Fruit fly (Drosophila melanogaster) whole organism, embryonic: ENCODE results near the gene CG10431.
A peak's percentile ranks its signal among the peaks of the same experiment; 100 is the strongest.

Experiments used
- Abd-B ChIP-seq: fragments of 200-800 bp; sonication (Bioruptor generic); optimal IDR thresholded peaks from 2 replicates; lab custom pipeline; 2018; ENCODE audit warnings: missing biosample characterization, mild to moderate bottlenecking, missing genetic modification characterization, moderate library complexity
- Awh ChIP-seq: fragments of 200-800 bp; sonication (Bioruptor generic); IDR thresholded peaks from 2 replicates; pipeline ENCODE4, ENCODE4 v1.3.6; 2022; ENCODE audit warnings: missing biosample characterization, missing genetic modification characterization
- CG11696 ChIP-seq: fragments of 200-800 bp; sonication (Bioruptor generic); IDR thresholded peaks from 2 replicates; pipeline ENCODE4 v1.3.6; 2022; ENCODE audit warnings: missing biosample characterization, missing genetic modification characterization
- CG13424 ChIP-seq: fragments of 200-800 bp; sonication (Bioruptor generic); optimal IDR thresholded peaks from 2 replicates; lab custom pipeline; 2019; ENCODE audit warnings: missing biosample characterization, mild to moderate bottlenecking, missing genetic modification characterization, moderate library complexity
- CG15269 ChIP-seq: fragments of 200-800 bp; sonication (Bioruptor generic); optimal IDR thresholded peaks from 2 replicates; lab custom pipeline; 2018; ENCODE audit warnings: missing biosample characterization, mild to moderate bottlenecking, missing genetic modification characterization, moderate library complexity
- CG17912 ChIP-seq: fragments of 200-800 bp; sonication (Bioruptor generic); optimal IDR thresholded peaks from 2 replicates; lab custom pipeline; 2018; ENCODE audit warnings: missing biosample characterization, mild to moderate bottlenecking, missing genetic modification characterization
- CG1792 ChIP-seq: fragments of 200-800 bp; sonication (Bioruptor generic); optimal IDR thresholded peaks from 2 replicates; lab custom pipeline; 2016; ENCODE audit warnings: missing biosample characterization, missing genetic modification characterization
- CG18764 ChIP-seq: fragments of 200-800 bp; sonication (Bioruptor generic); optimal IDR thresholded peaks from 3 replicates; lab custom pipeline; 2016; ENCODE audit warnings: missing biosample characterization, missing genetic modification characterization
- CG2678 ChIP-seq: fragments of 200-800 bp; sonication (Bioruptor generic); optimal IDR thresholded peaks from 3 replicates; lab custom pipeline; 2019; ENCODE audit warnings: missing biosample characterization, mild to moderate bottlenecking, missing genetic modification characterization, moderate library complexity
- CG3065 ChIP-seq: fragments of 200-800 bp; sonication (Bioruptor generic); optimal IDR thresholded peaks from 2 replicates; lab custom pipeline; 2016; ENCODE audit warnings: missing biosample characterization, missing genetic modification characterization
- CG4617 ChIP-seq: fragments of 200-800 bp; sonication (Bioruptor generic); optimal IDR thresholded peaks from 3 replicates; lab custom pipeline; 2016; ENCODE audit warnings: missing biosample characterization, missing genetic modification characterization, borderline replicate concordance
- CG5953 ChIP-seq: fragments of 200-800 bp; sonication (Bioruptor generic); IDR thresholded peaks from 2 replicates; pipeline ENCODE4 v1.3.6; 2022; ENCODE audit warnings: missing biosample characterization, missing genetic modification characterization
- CG6175 ChIP-seq: fragments of 200-800 bp; sonication (Bioruptor generic); IDR thresholded peaks from 3 replicates; pipeline ENCODE4 v1.3.6; 2022; ENCODE audit warnings: missing biosample characterization, missing genetic modification characterization
- CG6272 ChIP-seq: fragments of 200-800 bp; sonication (Bioruptor generic); IDR thresholded peaks from 2 replicates; pipeline ENCODE4 v1.3.6; 2022; ENCODE audit warnings: missing biosample characterization, missing genetic modification characterization
- CG6654 ChIP-seq: fragments of 200-800 bp; sonication (Bioruptor generic); optimal IDR thresholded peaks from 2 replicates; lab custom pipeline; 2017; ENCODE audit warnings: missing biosample characterization, mild to moderate bottlenecking, missing genetic modification characterization
- CG6791 ChIP-seq: fragments of 200-800 bp; sonication (Bioruptor generic); IDR thresholded peaks from 3 replicates; pipeline ENCODE4 v1.3.6; 2022; ENCODE audit warnings: missing biosample characterization, missing genetic modification characterization; ENCODE audit not compliant: partially characterized antibody
- Dip2 ChIP-seq: fragments of 200-800 bp; sonication (Bioruptor generic); IDR thresholded peaks from 2 replicates; pipeline ENCODE4 v1.3.6; 2022; ENCODE audit warnings: missing biosample characterization, missing genetic modification characterization
- Dll ChIP-seq: fragments of 200-800 bp; sonication (Bioruptor generic); IDR thresholded peaks from 4 replicates; pipeline ENCODE4 v1.3.6; 2022; ENCODE audit warnings: missing biosample characterization, missing genetic modification characterization; ENCODE audit not compliant: partially characterized antibody
- Drgx ChIP-seq: fragments of 200-800 bp; sonication (Bioruptor generic); IDR thresholded peaks from 2 replicates; pipeline ENCODE4 v1.3.6; 2022; ENCODE audit warnings: missing biosample characterization, missing genetic modification characterization
- E2f1 ChIP-seq: fragments of 200-800 bp; sonication (Bioruptor generic); IDR thresholded peaks from 2 replicates; pipeline ENCODE4 v1.3.6; 2022; ENCODE audit warnings: missing biosample characterization, missing genetic modification characterization
- Ets65A ChIP-seq: fragments of 200-800 bp; sonication (Bioruptor generic); peaks from one replicate; lab custom pipeline; 2016; ENCODE audit warnings: missing biosample characterization, missing genetic modification characterization
- Max ChIP-seq: fragments of 200-800 bp; sonication (Bioruptor generic); optimal IDR thresholded peaks from 2 replicates; lab custom pipeline; 2016; ENCODE audit warnings: missing biosample characterization, mild to moderate bottlenecking, missing genetic modification characterization
- Meics ChIP-seq: fragments of 200-800 bp; sonication (Bioruptor generic); optimal IDR thresholded peaks from 2 replicates; lab custom pipeline; 2017; ENCODE audit warnings: missing biosample characterization, mild to moderate bottlenecking, missing genetic modification characterization
- NC2α ChIP-seq: fragments of 200-800 bp; sonication (Bioruptor generic); optimal IDR thresholded peaks from 2 replicates; lab custom pipeline; 2016; ENCODE audit warnings: missing biosample characterization, missing genetic modification characterization
- Opbp ChIP-seq: fragments of 200-800 bp; sonication (Bioruptor generic); IDR thresholded peaks from 3 replicates; pipeline ENCODE4 v1.3.6; 2022; ENCODE audit warnings: missing biosample characterization, missing genetic modification characterization; ENCODE audit not compliant: partially characterized antibody
- Optix ChIP-seq: fragments of 200-800 bp; sonication (Bioruptor generic); IDR thresholded peaks from 3 replicates; pipeline ENCODE4 v1.3.6; 2022; ENCODE audit warnings: missing biosample characterization, missing genetic modification characterization
- PHDP ChIP-seq: fragments of 200-800 bp; sonication (Bioruptor generic); optimal IDR thresholded peaks from 3 replicates; lab custom pipeline; 2018; ENCODE audit warnings: missing biosample characterization, mild to moderate bottlenecking, missing genetic modification characterization, moderate library complexity
- Rx ChIP-seq: fragments of 200-800 bp; sonication (Bioruptor generic); IDR thresholded peaks from 2 replicates; pipeline ENCODE4 v1.3.6; 2022; ENCODE audit warnings: missing biosample characterization, missing genetic modification characterization
- amos ChIP-seq: fragments of 200-800 bp; sonication (Bioruptor generic); IDR thresholded peaks from 2 replicates; pipeline ENCODE4 v1.3.6; 2022; ENCODE audit warnings: missing biosample characterization, missing genetic modification characterization; ENCODE audit not compliant: partially characterized antibody
- br ChIP-seq: fragments of >200 bp; optimal IDR thresholded peaks from 2 replicates; lab custom pipeline; 2017
- btn ChIP-seq: fragments of 200-800 bp; sonication (Bioruptor generic); optimal IDR thresholded peaks from 2 replicates; lab custom pipeline; 2016; ENCODE audit warnings: missing biosample characterization, missing genetic modification characterization
- chn ChIP-seq: fragments of 200-800 bp; sonication (Bioruptor generic); optimal IDR thresholded peaks from 2 replicates; lab custom pipeline; 2016; ENCODE audit warnings: missing biosample characterization, missing genetic modification characterization
- crc ChIP-seq: fragments of 200-800 bp; sonication (Bioruptor generic); optimal IDR thresholded peaks from 2 replicates; lab custom pipeline; 2016; ENCODE audit warnings: missing biosample characterization, missing genetic modification characterization
- eve ChIP-seq, 2 experiments: fragments of >200 bp; optimal IDR thresholded peaks; 2 replicates each; lab custom pipeline; 2017; ENCODE audit warnings: missing biosample characterization in 2 of 2, missing genetic modification characterization in 2 of 2
- exex ChIP-seq: fragments of 200-800 bp; sonication (Bioruptor generic); optimal IDR thresholded peaks from 4 replicates; lab custom pipeline; 2018; ENCODE audit warnings: missing biosample characterization, mild to moderate bottlenecking, missing genetic modification characterization, moderate library complexity
- fd64A ChIP-seq: fragments of 200-800 bp; sonication (Bioruptor generic); optimal IDR thresholded peaks from 3 replicates; lab custom pipeline; 2018; ENCODE audit warnings: missing biosample characterization, mild to moderate bottlenecking, missing genetic modification characterization
- ftz-f1 ChIP-seq: fragments of 200-800 bp; sonication (Bioruptor generic); optimal IDR thresholded peaks from 2 replicates; lab custom pipeline; 2016; ENCODE audit warnings: missing biosample characterization, missing genetic modification characterization
- gsb-n ChIP-seq: fragments of 200-800 bp; sonication (Bioruptor generic); optimal IDR thresholded peaks from 3 replicates; lab custom pipeline; 2018; ENCODE audit warnings: missing biosample characterization, mild to moderate bottlenecking, missing genetic modification characterization
- her ChIP-seq: fragments of 200-800 bp; sonication (Bioruptor generic); optimal IDR thresholded peaks from 2 replicates; lab custom pipeline; 2016; ENCODE audit warnings: missing biosample characterization, missing genetic modification characterization
- nerfin-2 ChIP-seq: fragments of 200-800 bp; sonication (Bioruptor generic); IDR thresholded peaks from 2 replicates; pipeline ENCODE4 v1.3.6; 2022; ENCODE audit warnings: missing biosample characterization, missing genetic modification characterization; ENCODE audit not compliant: partially characterized antibody
- odd ChIP-seq: fragments of 200-800 bp; sonication (Bioruptor generic); optimal IDR thresholded peaks from 2 replicates; lab custom pipeline; 2017; ENCODE audit warnings: missing biosample characterization, mild to moderate bottlenecking, missing genetic modification characterization
- pita ChIP-seq: fragments of 200-800 bp; sonication (Bioruptor generic); optimal IDR thresholded peaks from 2 replicates; lab custom pipeline; 2017; ENCODE audit warnings: missing biosample characterization, mild to moderate bottlenecking, missing genetic modification characterization
- pnt ChIP-seq: fragments of 200-800 bp; sonication (Bioruptor generic); optimal IDR thresholded peaks from 3 replicates; lab custom pipeline; 2016; ENCODE audit warnings: missing biosample characterization, missing genetic modification characterization
- ro ChIP-seq: fragments of 200-800 bp; sonication (Bioruptor generic); IDR thresholded peaks from 2 replicates; pipeline ENCODE4 v1.3.6; 2022; ENCODE audit warnings: missing biosample characterization, missing genetic modification characterization
- trem ChIP-seq: fragments of 200-800 bp; optimal IDR thresholded peaks from 3 replicates; lab custom pipeline; 2019; ENCODE audit warnings: missing biosample characterization, mild to moderate bottlenecking, missing genetic modification characterization, moderate library complexity
- tup ChIP-seq: fragments of 200-800 bp; sonication (Bioruptor generic); optimal IDR thresholded peaks from 2 replicates; lab custom pipeline; 2016; ENCODE audit warnings: missing biosample characterization, mild to moderate bottlenecking, missing genetic modification characterization, moderate library complexity
- unc-4 ChIP-seq: fragments of 200-800 bp; sonication (Bioruptor generic); IDR thresholded peaks from 2 replicates; pipeline ENCODE4 v1.3.6; 2022; ENCODE audit warnings: missing biosample characterization, missing genetic modification characterization; ENCODE audit not compliant: partially characterized antibody
- vnd ChIP-seq: fragments of 200-800 bp; sonication (Bioruptor generic); IDR thresholded peaks from 3 replicates; pipeline ENCODE4 v1.3.6; 2022; ENCODE audit warnings: missing biosample characterization, missing genetic modification characterization; ENCODE audit not compliant: partially characterized antibody
- wdn ChIP-seq: fragments of 200-800 bp; sonication (Bioruptor generic); IDR thresholded peaks from 2 replicates; pipeline ENCODE4 v1.3.6; 2022; ENCODE audit warnings: missing biosample characterization, missing genetic modification characterization
- zfh2 ChIP-seq: fragments of 200-800 bp; sonication (Bioruptor generic); optimal IDR thresholded peaks from 2 replicates; lab custom pipeline; 2016; ENCODE audit warnings: missing biosample characterization, missing genetic modification characterization

CG10431 gene

DNA sequence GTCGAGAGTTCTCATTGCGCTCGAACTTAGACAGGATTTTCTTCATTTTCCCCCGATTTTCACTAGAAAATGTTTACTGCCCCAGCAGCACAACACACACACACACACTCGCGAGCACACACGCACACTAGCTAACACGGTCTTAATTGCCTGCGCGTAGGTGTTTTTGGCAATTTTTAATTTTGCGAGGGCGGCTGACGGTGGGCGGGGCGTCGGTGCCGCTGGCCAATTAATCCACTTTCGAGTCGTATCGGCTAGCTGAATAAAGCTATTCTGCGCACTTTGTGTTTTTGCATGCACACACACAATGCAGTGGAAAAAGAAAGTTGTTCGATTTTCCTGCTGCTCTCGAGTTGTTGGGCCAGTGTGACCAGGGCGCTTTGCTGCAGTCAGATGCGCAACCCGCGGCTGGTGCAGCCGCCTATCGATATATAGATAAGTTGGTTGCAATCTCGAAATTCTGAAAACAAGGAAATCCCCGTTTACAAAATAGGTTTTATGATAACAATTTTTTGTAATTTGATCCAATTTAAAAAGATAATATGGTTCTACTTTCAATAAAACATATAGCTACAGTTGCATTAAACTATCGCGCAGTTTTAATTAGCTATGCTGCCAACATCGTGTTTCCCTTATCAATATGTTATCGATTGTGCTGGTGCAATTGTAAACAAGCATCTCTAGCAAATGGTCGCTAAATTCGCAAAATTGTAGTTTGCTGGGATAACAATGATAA, 6.0 kb upstream of the CG10431 start, which contains the start of the genes Nak and Tango6 (continued):
- TF ChIP-seq Drgx (GFP tag; lab: Robert Waterston, UW) (no peak), trem (tag; lab: Kevin White, UChicago) (peak; percentile 85), PHDP (tag; lab: Kevin White, UChicago) (no peak), CG6272 (GFP tag; lab: Robert Waterston, UW) (0 out of 2 replicates have a peak, but pooled peaks have one; percentile 21), amos (GFP tag; lab: Robert Waterston, UW) (peak; percentile 85), her (GFP tag; lab: Kevin White, UChicago) (no peak), Abd-B (GFP tag; lab: Kevin White, UChicago) (peak; percentile 71), NC2α (no peak), chn (GFP tag; lab: Kevin White, UChicago) (peak; percentile 22), CG6654 (GFP tag; lab: Kevin White, UChicago) (no peak), CG4617 (peak; percentile 77), br (lab: Kevin White, UChicago) (no peak), exex (tag; lab: Kevin White, UChicago) (peak; percentile 9), CG18764 (no peak), CG3065 (GFP tag; lab: Kevin White, UChicago) (peak; percentile 5), Dip2 (GFP tag; lab: Robert Waterston, UW) (no peak), pita (GFP tag; lab: Kevin White, UChicago) (no peak), gsb-n (tag; lab: Kevin White, UChicago) (peak; percentile 95), CG11696 (peak; percentile 86), CG2678 (tag; lab: Kevin White, UChicago) (peak; percentile 28), Optix (no peak), zfh2 (GFP tag; lab: Kevin White, UChicago) (peak; percentile 47), CG13424 (tag; lab: Kevin White, UChicago) (peak; percentile 41), Opbp (GFP tag; lab: Robert Waterston, UW) (peak; percentile 77), Awh (GFP tag; lab: Robert Waterston, UW) (no peak), wdn (GFP tag; lab: Robert Waterston, UW) (no peak), unc-4 (GFP tag; lab: Robert Waterston, UW) (peak; percentile 96), E2f1 (no peak), vnd (GFP tag; lab: Robert Waterston, UW) (peak; percentile 96), nerfin-2 (no peak; the same call in none of the 2 replicates), ro (no peak), Max (GFP tag; lab: Kevin White, UChicago) (peak; percentile 63), tup (no peak), CG17912 (GFP tag; lab: Kevin White, UChicago) (no peak), CG15269 (peak; percentile 20), Ets65A (GFP tag; lab: Kevin White, UChicago) (peak; percentile 61), crc (GFP tag; lab: Kevin White, UChicago) (no peak), Meics (GFP tag; lab: Kevin White, UChicago) (no peak), Dll (GFP tag; lab: Robert Waterston, UW) (peak; percentile 99), pnt (GFP tag; lab: Kevin White, UChicago) (peak; percentile 0), odd (GFP tag; lab: Kevin White, UChicago) (no peak), Rx (GFP tag; lab: Robert Waterston, UW) (no peak), CG6791 (GFP tag; lab: Robert Waterston, UW) (peak; percentile 83), fd64A (no peak), CG5953 (GFP tag; lab: Robert Waterston, UW) (no peak), eve (GFP tag; optimal IDR thresholded peaks at IDR 0.05; lab: Kevin White, UChicago) (no peak), CG1792 (GFP tag; lab: Kevin White, UChicago) (peak; percentile 41), ftz-f1 (GFP tag; lab: Kevin White, UChicago) (peak; percentile 59), btn (GFP tag; lab: Kevin White, UChicago) (no peak), CG6175 (GFP tag; lab: Robert Waterston, UW) (no peak)
